Fruit fly (Drosophila melanogaster) whole organism, embryonic: ENCODE results near the gene CG9117.

ENCODE experiments used
- Ada2b ChIP-seq: fragments of 200-800 bp; sonication (Bioruptor generic); IDR thresholded peaks from 2 replicates; pipeline ENCODE4 v1.3.6; 2022; ENCODE audit warnings: missing biosample characterization, missing genetic modification characterization
- Bdp1 ChIP-seq: fragments of 200-800 bp; sonication (Bioruptor generic); optimal IDR thresholded peaks from 3 replicates; lab custom pipeline; 2016; ENCODE audit warnings: missing biosample characterization, missing genetic modification characterization
- CG11247 ChIP-seq: fragments of 200-800 bp; sonication (Bioruptor generic); IDR thresholded peaks from 2 replicates; pipeline ENCODE4 v1.3.6; 2022; ENCODE audit warnings: missing biosample characterization, missing genetic modification characterization
- CG11560 ChIP-seq: fragments of 200-800 bp; sonication (Bioruptor generic); IDR thresholded peaks from 3 replicates; pipeline ENCODE4 v1.3.6; 2022; ENCODE audit warnings: missing biosample characterization, missing genetic modification characterization
- CG11723 ChIP-seq: fragments of 200-800 bp; sonication (Bioruptor generic); optimal IDR thresholded peaks from 2 replicates; lab custom pipeline; 2017; ENCODE audit warnings: missing biosample characterization, mild to moderate bottlenecking, missing genetic modification characterization
- CG13624 ChIP-seq: fragments of 200-800 bp; sonication (Bioruptor generic); optimal IDR thresholded peaks from 2 replicates; lab custom pipeline; 2016; ENCODE audit warnings: missing biosample characterization, missing genetic modification characterization
- CG14441 ChIP-seq: fragments of 200-800 bp; sonication (Bioruptor generic); IDR thresholded peaks from 2 replicates; pipeline ENCODE4 v1.3.6; 2022; ENCODE audit warnings: missing biosample characterization, missing genetic modification characterization
- CG14860 ChIP-seq: fragments of 200-800 bp; sonication (Bioruptor generic); IDR thresholded peaks from 3 replicates; pipeline ENCODE4 v1.3.6; 2022; ENCODE audit warnings: missing biosample characterization, missing genetic modification characterization; ENCODE audit not compliant: partially characterized antibody
- CG2199 ChIP-seq: fragments of 200-800 bp; sonication (Bioruptor generic); IDR thresholded peaks from 3 replicates; pipeline ENCODE4 v1.3.6; 2022; ENCODE audit warnings: missing biosample characterization, missing genetic modification characterization
- CG5180 ChIP-seq: fragments of 200-800 bp; sonication (Bioruptor generic); optimal IDR thresholded peaks from 3 replicates; lab custom pipeline; 2017; ENCODE audit warnings: missing biosample characterization, missing genetic modification characterization, mild to moderate bottlenecking, moderate library complexity, missing genetic modification reagents
- CG6654 ChIP-seq: fragments of 200-800 bp; sonication (Bioruptor generic); optimal IDR thresholded peaks from 2 replicates; lab custom pipeline; 2017; ENCODE audit warnings: missing biosample characterization, mild to moderate bottlenecking, missing genetic modification characterization
- CG6813 ChIP-seq: fragments of 200-800 bp; sonication (Bioruptor generic); optimal IDR thresholded peaks from 2 replicates; lab custom pipeline; 2017; ENCODE audit warnings: missing biosample characterization, missing genetic modification characterization, mild to moderate bottlenecking, moderate library complexity, missing genetic modification reagents
- CG7839 ChIP-seq: fragments of 200-800 bp; sonication (Bioruptor generic); optimal IDR thresholded peaks from 3 replicates; lab custom pipeline; 2018; ENCODE audit warnings: missing biosample characterization, mild to moderate bottlenecking, missing genetic modification characterization, moderate library complexity
- CG8478 ChIP-seq: fragments of >200 bp; optimal IDR thresholded peaks from 2 replicates; lab custom pipeline; 2018
- CG9797 ChIP-seq: fragments of 200-800 bp; sonication (Bioruptor generic); optimal IDR thresholded peaks from 3 replicates; lab custom pipeline; 2018; ENCODE audit warnings: missing biosample characterization, mild to moderate bottlenecking, missing genetic modification characterization
- ERR ChIP-seq: fragments of 200-800 bp; sonication (Bioruptor generic); optimal IDR thresholded peaks from 2 replicates; lab custom pipeline; 2016; ENCODE audit warnings: missing biosample characterization, missing genetic modification characterization
- Ets97D ChIP-seq: fragments of 200-800 bp; sonication (Bioruptor generic); optimal IDR thresholded peaks from 3 replicates; lab custom pipeline; 2016; ENCODE audit warnings: missing biosample characterization, missing genetic modification characterization
- GATAe ChIP-seq: fragments of 200-800 bp; sonication (Bioruptor generic); conservative IDR thresholded peaks from 2 replicates; pipeline ENCODE4 v1.3.6; 2022; ENCODE audit warnings: missing biosample characterization, missing genetic modification characterization
- Hr39 ChIP-seq: fragments of >200 bp; optimal IDR thresholded peaks from 2 replicates; lab custom pipeline; 2017
- Jarid2 ChIP-seq: fragments of 200-800 bp; sonication (Bioruptor generic); optimal IDR thresholded peaks from 3 replicates; lab custom pipeline; 2017; ENCODE audit warnings: mild to moderate bottlenecking, missing biosample characterization, missing genetic modification reagents, missing genetic modification characterization
- Max ChIP-seq: fragments of 200-800 bp; sonication (Bioruptor generic); optimal IDR thresholded peaks from 2 replicates; lab custom pipeline; 2016; ENCODE audit warnings: missing biosample characterization, mild to moderate bottlenecking, missing genetic modification characterization
- Meics ChIP-seq: fragments of 200-800 bp; sonication (Bioruptor generic); optimal IDR thresholded peaks from 2 replicates; lab custom pipeline; 2017; ENCODE audit warnings: missing biosample characterization, mild to moderate bottlenecking, missing genetic modification characterization
- Mrtf ChIP-seq: fragments of 200-800 bp; sonication (Bioruptor generic); IDR thresholded peaks from 3 replicates; pipeline ENCODE4 v1.3.6; 2022; ENCODE audit warnings: missing biosample characterization, missing genetic modification characterization
- Pdp1 ChIP-seq, 2 experiments: fragments of 200-800 bp; sonication (Bioruptor generic); optimal IDR thresholded peaks; 3 replicates each; lab custom pipeline; 2016; ENCODE audit warnings: missing biosample characterization in 2 of 2, missing genetic modification characterization in 2 of 2, mild to moderate bottlenecking in 1 of 2, moderate library complexity in 1 of 2
- Six4 ChIP-seq: fragments of 200-800 bp; sonication (Bioruptor generic); optimal IDR thresholded peaks from 2 replicates; lab custom pipeline; 2016; ENCODE audit warnings: missing biosample characterization, missing genetic modification characterization
- Ssrp ChIP-seq: fragments of 200-800 bp; sonication (Bioruptor generic); optimal IDR thresholded peaks from 2 replicates; lab custom pipeline; 2018; ENCODE audit warnings: missing biosample characterization, mild to moderate bottlenecking, missing genetic modification characterization, moderate library complexity
- TFAM ChIP-seq: fragments of 200-800 bp; sonication (Bioruptor generic); optimal IDR thresholded peaks from 2 replicates; lab custom pipeline; 2017; ENCODE audit warnings: missing biosample characterization, missing genetic modification characterization, inconsistent platforms
- Usf ChIP-seq: fragments of 200-800 bp; sonication (Bioruptor generic); optimal IDR thresholded peaks from 2 replicates; lab custom pipeline; 2017; ENCODE audit warnings: missing genotype, missing biosample characterization, missing genetic modification characterization
- Vsx1 ChIP-seq: fragments of 200-800 bp; sonication (Bioruptor generic); optimal IDR thresholded peaks from 2 replicates; lab custom pipeline; 2017; ENCODE audit warnings: missing biosample characterization, mild to moderate bottlenecking, missing genetic modification characterization, missing genetic modification reagents
- Xbp1 ChIP-seq: fragments of 200-800 bp; sonication (Bioruptor generic); optimal IDR thresholded peaks from 3 replicates; lab custom pipeline; 2016; ENCODE audit warnings: missing biosample characterization, mild to moderate bottlenecking, missing genetic modification characterization
- bcd ChIP-seq: fragments of 200-800 bp; sonication (Bioruptor generic); optimal IDR thresholded peaks from 2 replicates; lab custom pipeline; 2017; ENCODE audit warnings: missing biosample characterization, mild to moderate bottlenecking, missing genetic modification characterization
- cas ChIP-seq: fragments of 200-800 bp; sonication (Bioruptor generic); IDR thresholded peaks from 2 replicates; pipeline ENCODE4 v1.3.6; 2022; ENCODE audit warnings: missing biosample characterization, missing genetic modification characterization
- croc ChIP-seq: fragments of 200-800 bp; sonication (Bioruptor generic); conservative IDR thresholded peaks from 3 replicates; pipeline ENCODE4 v1.3.6; 2022; ENCODE audit warnings: missing biosample characterization, missing genetic modification characterization
- crol ChIP-seq: fragments of 200-800 bp; sonication (Bioruptor generic); IDR thresholded peaks from 2 replicates; pipeline ENCODE4 v1.3.6; 2022; ENCODE audit warnings: missing biosample characterization, missing genetic modification characterization
- crp ChIP-seq, 2 experiments: fragments of 200-800 bp; sonication (Bioruptor generic); optimal IDR thresholded peaks; 2 replicates in 1 of 2; 3 replicates in 1 of 2; lab custom pipeline; 2017; ENCODE audit warnings: missing biosample characterization in 2 of 2, missing genetic modification characterization in 2 of 2, mild to moderate bottlenecking in 1 of 2, moderate library complexity in 1 of 2
- en ChIP-seq: fragments of 200-800 bp; sonication (Bioruptor generic); optimal IDR thresholded peaks from 2 replicates; lab custom pipeline; 2016; ENCODE audit warnings: missing biosample characterization, missing genetic modification characterization
- gcm ChIP-seq: fragments of 200-800 bp; sonication (Bioruptor generic); optimal IDR thresholded peaks from 2 replicates; lab custom pipeline; 2019; ENCODE audit warnings: missing biosample characterization, mild to moderate bottlenecking, missing genetic modification characterization, moderate library complexity
- gfzf ChIP-seq: fragments of 200-800 bp; sonication (Bioruptor generic); optimal IDR thresholded peaks from 2 replicates; lab custom pipeline; 2016; ENCODE audit warnings: missing biosample characterization, mild to moderate bottlenecking, missing genetic modification characterization, moderate library complexity
- grau ChIP-seq: fragments of 200-800 bp; optimal IDR thresholded peaks from 3 replicates; lab custom pipeline; 2019; ENCODE audit warnings: missing biosample characterization, mild to moderate bottlenecking, missing genetic modification characterization, moderate library complexity
- gsb ChIP-seq: fragments of 200-800 bp; sonication (Bioruptor generic); IDR thresholded peaks from 2 replicates; pipeline ENCODE4 v1.3.6; 2022; ENCODE audit warnings: missing biosample characterization, missing genetic modification characterization
- gt ChIP-seq: fragments of 200-800 bp; sonication (Bioruptor generic); IDR thresholded peaks from 2 replicates; pipeline ENCODE4 v1.3.6; 2022; ENCODE audit warnings: missing biosample characterization, missing genetic modification characterization
- her ChIP-seq: fragments of 200-800 bp; sonication (Bioruptor generic); optimal IDR thresholded peaks from 2 replicates; lab custom pipeline; 2016; ENCODE audit warnings: missing biosample characterization, missing genetic modification characterization
- hth ChIP-seq: fragments of >200 bp; optimal IDR thresholded peaks from 2 replicates; lab custom pipeline; 2017; ENCODE audit warnings: inconsistent platforms
- lbe ChIP-seq: fragments of 200-800 bp; sonication (Bioruptor generic); optimal IDR thresholded peaks from 2 replicates; lab custom pipeline; 2016; ENCODE audit warnings: missing biosample characterization, mild to moderate bottlenecking, missing genetic modification characterization
- nau ChIP-seq: fragments of 200-800 bp; sonication (Bioruptor generic); optimal IDR thresholded peaks from 3 replicates; lab custom pipeline; 2017; ENCODE audit warnings: missing biosample characterization, mild to moderate bottlenecking, missing genetic modification characterization, missing genetic modification reagents
- pan ChIP-seq, 4 experiments: fragments of >200 bp in 3 of 4; fragments of 200-800 bp in 1 of 4; sonication (Bioruptor generic) in 1 of 4; optimal IDR thresholded peaks in 3 of 4; IDR thresholded peaks in 1 of 4; 2 replicates each; pipeline versions ENCODE4 v1.3.6 to Lab custom; 2017 to 2022; ENCODE audit warnings: missing biosample characterization in 2 of 4, missing genetic modification characterization in 2 of 4, mixed read lengths in 1 of 4
- repo ChIP-seq: fragments of 200-800 bp; sonication (Bioruptor generic); optimal IDR thresholded peaks from 2 replicates; lab custom pipeline; 2016; ENCODE audit warnings: missing biosample characterization, missing genetic modification characterization
- rib ChIP-seq: fragments of 200-800 bp; sonication (Bioruptor generic); IDR thresholded peaks from 2 replicates; pipeline ENCODE4 v1.3.6; 2022; ENCODE audit warnings: missing biosample characterization, missing genetic modification characterization
- sens-2 ChIP-seq: fragments of 200-800 bp; sonication (Bioruptor generic); IDR thresholded peaks from 2 replicates; pipeline ENCODE4 v1.3.6; 2022; ENCODE audit warnings: missing biosample characterization, missing genetic modification characterization
- tio ChIP-seq: fragments of 200-800 bp; sonication (Bioruptor generic); optimal IDR thresholded peaks from 2 replicates; lab custom pipeline; 2017; ENCODE audit warnings: missing biosample characterization, missing genetic modification characterization, inconsistent platforms
- trh ChIP-seq: fragments of 200-800 bp; sonication (Bioruptor generic); optimal IDR thresholded peaks from 2 replicates; lab custom pipeline; 2016; ENCODE audit warnings: missing biosample characterization, missing genetic modification characterization
- tx ChIP-seq: fragments of 200-800 bp; sonication (Bioruptor generic); optimal IDR thresholded peaks from 2 replicates; lab custom pipeline; 2016; ENCODE audit warnings: missing biosample characterization, missing genetic modification characterization
- zfh2 ChIP-seq: fragments of 200-800 bp; sonication (Bioruptor generic); optimal IDR thresholded peaks from 2 replicates; lab custom pipeline; 2016; ENCODE audit warnings: missing biosample characterization, missing genetic modification characterization

CG9117 gene

dm6 chr2L:6050575-6050974, 12.9 kb upstream of the CG9117 start, which contains the start of gene CG9135 (continued):
- TF ChIP-seq tx (GFP tag; lab: Kevin White, UChicago) (no peak), gsb (GFP tag; lab: Robert Waterston, UW) (no peak), Max (GFP tag; lab: Kevin White, UChicago) (no peak), Ssrp (tag; lab: Kevin White, UChicago) (no peak), CG6654 (GFP tag; lab: Kevin White, UChicago) (no peak), lbe (GFP tag; lab: Kevin White, UChicago) (no peak), Ada2b (GFP tag; lab: Robert Waterston, UW) (no peak), sens-2 (GFP tag; lab: Robert Waterston, UW) (no peak), CG11723 (GFP tag; lab: Kevin White, UChicago) (no peak), TFAM (GFP tag; lab: Kevin White, UChicago) (no peak), her (GFP tag; lab: Kevin White, UChicago) (no peak), Hr39 (no peak), CG2199 (GFP tag; lab: Robert Waterston, UW) (no peak), CG14441 (GFP tag; lab: Robert Waterston, UW) (no peak), croc (GFP tag; lab: Robert Waterston, UW) (no peak), en (GFP tag; lab: Kevin White, UChicago) (no peak), Vsx1 (no peak), pan (optimal IDR thresholded peaks at IDR 0.05; lab: Kevin White, UChicago) (no peak), pan (GFP tag; optimal IDR thresholded peaks at IDR 0.05 in 1 of 2, IDR thresholded peaks at IDR 0.05 in 1 of 2) (no peak), CG7839 (tag; lab: Kevin White, UChicago) (no peak), Bdp1 (GFP tag; lab: Kevin White, UChicago) (no peak), ERR (GFP tag; lab: Kevin White, UChicago) (no peak), crol (GFP tag; lab: Robert Waterston, UW) (no peak), CG11247 (GFP tag; lab: Robert Waterston, UW) (no peak), Xbp1 (GFP tag; lab: Kevin White, UChicago) (no peak), crp (GFP tag; optimal IDR thresholded peaks at IDR 0.05; lab: Kevin White, UChicago) (peak in 1 of 2 experiments; percentile 19), hth (lab: Kevin White, UChicago) (no peak), zfh2 (GFP tag; lab: Kevin White, UChicago) (no peak), CG8478 (no peak), tio (GFP tag; lab: Kevin White, UChicago) (no peak), Usf (GFP tag; lab: Kevin White, UChicago) (no peak), Pdp1 (GFP tag; optimal IDR thresholded peaks at IDR 0.05; lab: Kevin White, UChicago) (no peak), rib (no peak), gfzf (no peak), Jarid2 (no peak), Six4 (GFP tag; lab: Kevin White, UChicago) (no peak), gt (no peak), gcm (GFP tag; lab: Kevin White, UChicago) (no peak), CG14860 (peak; percentile 99), grau (no peak), trh (GFP tag; lab: Kevin White, UChicago) (no peak), CG5180 (no peak), CG9797 (GFP tag; lab: Kevin White, UChicago) (peak; percentile 15), cas (GFP tag; lab: Robert Waterston, UW) (no peak), GATAe (GFP tag; lab: Robert Waterston, UW) (no peak), Ets97D (peak; percentile 10), CG6813 (GFP tag; lab: Kevin White, UChicago) (no peak), Meics (GFP tag; lab: Kevin White, UChicago) (no peak), CG11560 (tag; lab: Robert Waterston, UW) (no peak), repo (GFP tag; lab: Kevin White, UChicago) (no peak), CG13624 (GFP tag; lab: Kevin White, UChicago) (no peak), Mrtf (no peak), bcd (GFP tag; lab: Kevin White, UChicago) (no peak), nau (no peak)
